Worm (Caenorhabditis elegans) whole organism, mixed stage, embryonic: Measurements from ENCODE around the gene C01G12.5.

Experiments
- M03D4.4 ChIP-seq: sonication (generic microtip); optimal IDR thresholded peaks from 2 replicates; lab custom pipeline; 2017; ENCODE audit warnings: mild to moderate bottlenecking, missing genetic modification characterization, missing compliant biosample characterization
- bed-3 ChIP-seq: fragments of 200-800 bp; sonication (Bioruptor generic); optimal IDR thresholded peaks from 3 replicates; lab custom pipeline; 2018; ENCODE audit warnings: mild to moderate bottlenecking, missing genetic modification characterization, moderate library complexity, missing compliant biosample characterization
- blmp-1 ChIP-seq: fragments of 150-350 bp; optimal IDR thresholded peaks from 2 replicates; lab custom pipeline; 2014; ENCODE audit warnings: missing biosample characterization, missing genetic modification characterization
- ceh-39 ChIP-seq: fragments of 150-350 bp; optimal IDR thresholded peaks from 2 replicates; lab custom pipeline; 2014; ENCODE audit warnings: missing biosample characterization, missing genetic modification characterization
- ceh-43 ChIP-seq: fragments of 200-800 bp; sonication (Bioruptor generic); optimal IDR thresholded peaks from 2 replicates; lab custom pipeline; 2018; ENCODE audit warnings: mild to moderate bottlenecking, missing genetic modification characterization, moderate library complexity, missing compliant biosample characterization
- ceh-83 ChIP-seq: fragments of 200-800 bp; sonication (Bioruptor generic); optimal IDR thresholded peaks from 2 replicates; lab custom pipeline; 2018; ENCODE audit warnings: mild to moderate bottlenecking, missing genetic modification characterization, missing compliant biosample characterization
- ces-1 ChIP-seq: fragments of 150-350 bp; optimal IDR thresholded peaks from 2 replicates; lab custom pipeline; 2014; ENCODE audit warnings: missing biosample characterization, missing genetic modification reagents, missing genetic modification characterization
- cnd-1 ChIP-seq: fragments of 200-800 bp; sonication (Bioruptor generic); optimal IDR thresholded peaks from 2 replicates; lab custom pipeline; 2018; ENCODE audit warnings: mild to moderate bottlenecking, missing genetic modification characterization, missing compliant biosample characterization
- drap-1 ChIP-seq: fragments of 200-800 bp; sonication (Bioruptor generic); optimal IDR thresholded peaks from 3 replicates; lab custom pipeline; 2018; ENCODE audit warnings: mild to moderate bottlenecking, missing genetic modification characterization, missing compliant biosample characterization
- elt-1 ChIP-seq: sonication (generic microtip); optimal IDR thresholded peaks from 2 replicates; lab custom pipeline; 2017; ENCODE audit warnings: missing genetic modification characterization, mild to moderate bottlenecking, missing compliant biosample characterization, antibody characterized with exemption, moderate library complexity, borderline replicate concordance; ENCODE audit not compliant: insufficient read depth
- elt-3 ChIP-seq: fragments of 150-350 bp; optimal IDR thresholded peaks from 2 replicates; lab custom pipeline; 2014; ENCODE audit warnings: missing biosample characterization, missing genetic modification characterization
- flh-1 ChIP-seq: fragments of 200-800 bp; sonication (Bioruptor generic); optimal IDR thresholded peaks from 2 replicates; lab custom pipeline; 2018; ENCODE audit warnings: mild to moderate bottlenecking, missing genetic modification characterization, moderate library complexity, missing compliant biosample characterization
- ham-2 ChIP-seq: fragments of 200-800 bp; sonication (Bioruptor generic); optimal IDR thresholded peaks from 2 replicates; lab custom pipeline; 2018; ENCODE audit warnings: mild to moderate bottlenecking, missing genetic modification characterization, missing compliant biosample characterization
- hlh-1 ChIP-seq: fragments of 150-350 bp; optimal IDR thresholded peaks from 2 replicates; lab custom pipeline; 2014; ENCODE audit warnings: missing biosample characterization, missing genetic modification reagents, missing genetic modification characterization
- lin-13 ChIP-seq: fragments of 150-350 bp; optimal IDR thresholded peaks from 2 replicates; lab custom pipeline; 2014; ENCODE audit warnings: missing biosample characterization, missing genetic modification characterization
- mab-5 ChIP-seq: fragments of 150-350 bp; optimal IDR thresholded peaks from 2 replicates; lab custom pipeline; 2014; ENCODE audit warnings: missing biosample characterization, missing genetic modification characterization
- nhr-12 ChIP-seq: fragments of 150-350 bp; optimal IDR thresholded peaks from 2 replicates; lab custom pipeline; 2014; ENCODE audit warnings: missing biosample characterization, missing genetic modification characterization
- nhr-2 ChIP-seq: fragments of 150-350 bp; optimal IDR thresholded peaks from 2 replicates; lab custom pipeline; 2014; ENCODE audit warnings: missing biosample characterization, missing genetic modification characterization
- nhr-237 ChIP-seq: fragments of 150-350 bp; optimal IDR thresholded peaks from 2 replicates; lab custom pipeline; 2014; ENCODE audit warnings: missing biosample characterization, missing genetic modification characterization
- nhr-28 ChIP-seq: fragments of 150-350 bp; optimal IDR thresholded peaks from 2 replicates; lab custom pipeline; 2014; ENCODE audit warnings: missing biosample characterization, missing genetic modification characterization
- pha-4 ChIP-seq: fragments of 150-350 bp; optimal IDR thresholded peaks from 2 replicates; lab custom pipeline; 2018; ENCODE audit warnings: missing biosample characterization, missing genetic modification reagents, missing genetic modification characterization
- sem-2 ChIP-seq: fragments of 200-800 bp; sonication (Bioruptor generic); optimal IDR thresholded peaks from 2 replicates; lab custom pipeline; 2018; ENCODE audit warnings: mild to moderate bottlenecking, missing genetic modification characterization, missing compliant biosample characterization
- snpc-4 ChIP-seq: fragments of 150-350 bp; optimal IDR thresholded peaks from 2 replicates; lab custom pipeline; 2014; ENCODE audit warnings: missing biosample characterization, missing genetic modification characterization
- tbx-8 ChIP-seq: fragments of 200-800 bp; sonication (Bioruptor generic); optimal IDR thresholded peaks from 2 replicates; lab custom pipeline; 2018; ENCODE audit warnings: mild to moderate bottlenecking, missing genetic modification characterization, moderate library complexity, missing compliant biosample characterization
- unc-120 ChIP-seq: sonication (generic microtip); optimal IDR thresholded peaks from 2 replicates; lab custom pipeline; 2017; ENCODE audit warnings: missing genetic modification characterization, missing compliant biosample characterization; ENCODE audit not compliant: poor library complexity, severe bottlenecking
- unc-39 ChIP-seq: fragments of 150-350 bp; optimal IDR thresholded peaks from 2 replicates; lab custom pipeline; 2014; ENCODE audit warnings: missing biosample characterization, missing genetic modification characterization
- unc-62 ChIP-seq: fragments of 150-350 bp; optimal IDR thresholded peaks from 2 replicates; lab custom pipeline; 2014; ENCODE audit warnings: missing biosample characterization, missing genetic modification reagents, missing genetic modification characterization
- zip-8 ChIP-seq: fragments of 150-350 bp; optimal IDR thresholded peaks from 2 replicates; lab custom pipeline; 2014; ENCODE audit warnings: missing biosample characterization, missing genetic modification characterization
- ztf-11 ChIP-seq: fragments of 150-350 bp; optimal IDR thresholded peaks from 2 replicates; lab custom pipeline; 2014; ENCODE audit warnings: missing biosample characterization, missing genetic modification characterization

Gene C01G12.5

ce11 chrII:14604261-14604660 is 17.0 kb upstream of the C01G12.5 start:
- TF ChIP-seq ceh-39 (tag; lab: Kevin White, UChicago): no peak
- no peak for TF ChIP-seq snpc-4
- TF ChIP-seq hlh-1: no peak
- TF ChIP-seq sem-2 (GFP tag; lab: Kevin White, UChicago): no peak
- no peak for TF ChIP-seq unc-120 (tag; lab: Kevin White, UChicago)
- TF ChIP-seq ceh-83 (GFP tag; lab: Kevin White, UChicago): no peak
- no peak for TF ChIP-seq nhr-12 (tag; lab: Kevin White, UChicago)
- TF ChIP-seq unc-39 (tag; lab: Kevin White, UChicago): no peak
- TF ChIP-seq tbx-8: no peak

DNA sequence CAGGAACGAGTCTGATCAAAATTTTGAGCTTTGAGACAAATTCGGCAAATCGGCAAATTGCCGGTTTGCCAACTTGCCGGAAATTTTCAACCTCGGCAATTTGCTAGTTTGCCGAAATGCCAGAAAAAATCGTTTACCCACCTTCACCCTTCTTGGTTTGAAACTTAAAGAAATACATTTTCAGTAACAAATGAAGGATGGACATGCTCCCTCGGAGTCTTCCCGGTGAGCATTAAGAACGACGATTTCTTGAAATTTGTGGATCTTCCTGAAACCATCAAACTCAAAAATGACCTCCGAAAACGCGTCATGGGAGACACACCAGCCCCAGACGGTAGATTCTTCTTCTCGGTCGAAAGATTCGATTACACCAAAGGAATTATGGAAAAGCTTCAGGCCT is 15.4 kb upstream of the C01G12.5 start:
- TF ChIP-seq pha-4 (tag; lab: Kevin White, UChicago): no peak
- TF ChIP-seq unc-120 (tag; lab: Kevin White, UChicago): no peak
- TF ChIP-seq ces-1 (GFP tag; lab: Kevin White, UChicago): no peak
- no peak for TF ChIP-seq unc-39 (tag; lab: Kevin White, UChicago)
- TF ChIP-seq elt-3 (tag; lab: Kevin White, UChicago): no peak
- TF ChIP-seq M03D4.4 (tag; lab: Kevin White, UChicago): no peak
- no peak for TF ChIP-seq ceh-83 (GFP tag; lab: Kevin White, UChicago)
- no peak for TF ChIP-seq ceh-43 (GFP tag; lab: Kevin White, UChicago)

DNA sequence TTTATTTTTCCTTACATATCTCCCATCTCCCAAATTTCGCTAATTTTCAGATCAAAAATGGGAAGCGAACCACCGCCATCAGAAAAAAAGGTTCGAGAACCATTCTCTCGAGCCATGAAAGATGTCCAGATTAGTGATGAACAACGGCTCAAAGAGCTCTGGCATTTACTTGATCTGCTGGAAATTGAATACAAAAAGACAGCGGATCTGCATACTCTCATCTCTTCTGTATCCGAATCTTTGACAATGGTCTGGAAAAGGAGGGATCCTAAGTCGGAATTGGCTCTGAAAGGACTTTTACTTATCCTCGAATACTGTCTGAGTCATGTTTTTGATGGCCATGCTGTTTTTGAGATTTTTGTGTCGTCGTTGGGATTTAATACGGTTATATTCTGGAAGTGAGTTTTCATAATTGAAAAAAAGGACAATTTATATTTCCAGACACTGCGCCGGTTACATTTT is 13.6 kb upstream of the C01G12.5 start, which contains the start of gene tps-2:
Gene tps-2, plus strand, starts transcription at position 51 of the 462 bp plus-strand sequence.
- TF ChIP-seq nhr-2 (tag; lab: Kevin White, UChicago): no peak
- no peak for TF ChIP-seq lin-13 (tag; lab: Kevin White, UChicago)
- TF ChIP-seq mab-5 (tag; lab: Kevin White, UChicago): no peak
- TF ChIP-seq flh-1 (GFP tag; lab: Kevin White, UChicago): no peak
- TF ChIP-seq elt-3 (tag; lab: Kevin White, UChicago): no peak
- TF ChIP-seq bed-3 (GFP tag; lab: Kevin White, UChicago): no peak
- no peak for TF ChIP-seq ham-2
- no peak for TF ChIP-seq nhr-237
- TF ChIP-seq tbx-8: no peak
- no peak for TF ChIP-seq drap-1 (GFP tag; lab: Kevin White, UChicago)
- TF ChIP-seq M03D4.4 (tag; lab: Kevin White, UChicago): no peak
- no peak for TF ChIP-seq nhr-28 (tag; lab: Kevin White, UChicago)
- TF ChIP-seq sem-2 (GFP tag; lab: Kevin White, UChicago): no peak

DNA sequence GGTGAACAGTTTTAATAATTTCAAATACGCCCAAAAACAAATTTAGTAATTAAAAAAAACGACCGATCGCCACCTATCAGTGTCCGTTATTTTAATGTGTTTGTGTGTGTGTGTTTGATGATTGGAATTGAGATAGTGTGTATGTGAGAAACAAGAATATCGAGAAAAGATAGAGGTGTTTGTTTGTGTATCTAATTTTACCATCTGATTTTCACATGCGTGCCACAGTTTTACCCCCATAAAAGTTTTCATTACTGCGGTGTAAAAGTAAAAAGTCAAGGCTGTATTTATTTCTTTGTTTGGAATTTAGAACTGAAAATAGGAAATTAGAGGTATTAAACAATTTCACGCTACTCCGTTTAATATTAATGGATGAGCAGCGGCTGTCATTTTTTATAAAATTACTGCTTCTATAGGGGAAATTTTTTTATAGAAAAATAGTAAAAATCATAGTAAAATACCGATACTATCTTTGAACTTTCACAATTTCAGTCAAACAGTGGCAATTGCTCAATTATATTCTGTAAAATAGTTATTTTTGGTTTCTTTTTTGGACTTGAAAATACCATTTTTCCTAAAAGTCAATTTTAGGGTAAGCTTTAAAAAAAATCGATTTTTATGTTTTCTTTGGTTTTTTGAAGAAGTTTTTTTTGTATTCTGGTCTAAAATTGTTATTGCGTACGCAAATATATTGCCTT is 12.8 kb upstream of the C01G12.5 start:
- TF ChIP-seq unc-120 (tag; lab: Kevin White, UChicago) (no peak), nhr-2 (tag; lab: Kevin White, UChicago) (no peak), nhr-12 (tag; lab: Kevin White, UChicago) (no peak), cnd-1 (tag; lab: Kevin White, UChicago) (no peak), ztf-11 (no peak), nhr-237 (no peak), ham-2 (no peak), sem-2 (GFP tag; lab: Kevin White, UChicago) (no peak), snpc-4 (no peak), mab-5 (tag; lab: Kevin White, UChicago) (no peak), tbx-8 (no peak), unc-62 (GFP tag; lab: Kevin White, UChicago) (no peak), blmp-1 (tag; lab: Kevin White, UChicago) (no peak)

DNA sequence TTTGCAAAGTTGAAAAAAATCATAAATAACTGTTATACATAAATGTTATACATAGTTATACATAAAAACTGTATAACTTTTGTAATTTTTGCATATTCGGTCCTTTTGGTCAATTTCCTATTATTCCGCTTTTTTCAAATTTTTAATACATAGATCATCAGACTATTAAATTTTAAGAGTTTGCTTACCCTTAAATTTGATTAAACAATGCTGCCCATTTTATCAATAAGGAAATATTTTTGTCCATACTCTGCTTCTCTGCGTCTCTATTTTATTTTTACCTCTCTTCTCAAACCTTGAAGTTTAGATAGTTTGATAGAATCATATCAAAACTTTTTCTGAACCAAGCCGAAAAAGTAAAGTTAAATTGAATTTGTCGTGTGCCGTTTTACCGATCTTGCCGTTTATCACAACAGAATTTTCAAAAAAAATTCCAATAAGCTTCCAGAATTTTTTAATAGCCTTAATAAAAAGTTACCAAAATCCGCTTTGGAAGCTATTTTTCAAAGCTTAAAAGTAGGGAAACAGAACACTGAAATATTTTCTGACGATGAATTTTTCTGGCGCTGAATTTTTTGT is 12.1 kb upstream of the C01G12.5 start:
- TF ChIP-seq snpc-4 (no peak), zip-8 (tag; lab: Kevin White, UChicago) (no peak), nhr-12 (tag; lab: Kevin White, UChicago) (no peak), unc-120 (tag; lab: Kevin White, UChicago) (no peak), lin-13 (tag; lab: Kevin White, UChicago) (no peak), elt-1 (tag; lab: Kevin White, UChicago) (no peak), ceh-43 (GFP tag; lab: Kevin White, UChicago) (no peak), drap-1 (GFP tag; lab: Kevin White, UChicago) (no peak)
- TF ChIP-seq, all 35 proteins: peak for 0
